Worm (Caenorhabditis elegans): Measurements from ENCODE around the gene rbm-28.

ce11 chrII:14902193-14902592 is 45.1 kb downstream of the rbm-28 start, which contains the start of gene cog-1:
- TF ChIP-seq flt-1 (GFP tag; IDR thresholded peaks at IDR 0.05): no peak
- no peak for TF ChIP-seq pes-1 (GFP tag; IDR thresholded peaks at IDR 0.05)
- no peak for TF ChIP-seq scrt-1 (GFP tag; IDR thresholded peaks at IDR 0.05)
- TF ChIP-seq ama-1 (optimal IDR thresholded peaks at IDR 0.05): no peak
- no peak for TF ChIP-seq tbx-11 (GFP tag; IDR thresholded peaks at IDR 0.05)
- TF ChIP-seq sea-1 (GFP tag; conservative IDR thresholded peaks at IDR 0.05): no peak
- no peak for TF ChIP-seq tra-4 (tag; optimal IDR thresholded peaks at IDR 0.05)
- no peak for TF ChIP-seq ceh-13 (GFP tag; optimal IDR thresholded peaks at IDR 0.05)

Data from whole organism, early embryonic.